Worm (Caenorhabditis elegans): Measurements from ENCODE around the gene C14A6.12.
A peak's percentile ranks its signal among the peaks of the same experiment; 100 is the strongest.

The C14A6.12 gene

ce11 chrV:18134378-18134777 lies 28.1 kb downstream of the C14A6.12 start, which contains the start of gene Y37H2A.7:
Gene Y37H2A.7 (minus strand): TSS chrV:18134478.
- TF ChIP-seq ceh-16 (tag; optimal IDR thresholded peaks at IDR 0.05) (no peak), nhr-25 (tag; optimal IDR thresholded peaks at IDR 0.05) (no peak), fkh-2 (tag; optimal IDR thresholded peaks at IDR 0.05) (no peak), eor-1 (tag; optimal IDR thresholded peaks at IDR 0.05) (no peak), elt-3 (tag; optimal IDR thresholded peaks at IDR 0.05) (no peak), nhr-23 (tag; optimal IDR thresholded peaks at IDR 0.05) (no peak), nhr-67 (tag; optimal IDR thresholded peaks at IDR 0.05) (no peak), ZK546.5 (tag; optimal IDR thresholded peaks at IDR 0.05) (no peak), ztf-4 (tag; optimal IDR thresholded peaks at IDR 0.05) (no peak), hmg-11 (tag; optimal IDR thresholded peaks at IDR 0.05) (no peak)

- no peak for TF ChIP-seq fos-1 (tag; optimal IDR thresholded peaks at IDR 0.05)
- TF ChIP-seq hmg-11 (tag; optimal IDR thresholded peaks at IDR 0.05) = no peak
- TF ChIP-seq ZK546.5 (tag; optimal IDR thresholded peaks at IDR 0.05) = no peak
- no peak for TF ChIP-seq unc-39 (tag; optimal IDR thresholded peaks at IDR 0.05)
- no peak for TF ChIP-seq ztf-11 (tag; optimal IDR thresholded peaks at IDR 0.05)
- no peak for TF ChIP-seq ztf-4 (tag; optimal IDR thresholded peaks at IDR 0.05)
- TF ChIP-seq nhr-237 (tag; optimal IDR thresholded peaks at IDR 0.05) = no peak
- no peak for TF ChIP-seq nhr-77 (tag; optimal IDR thresholded peaks at IDR 0.05)
- no peak for TF ChIP-seq egl-5 (tag; optimal IDR thresholded peaks at IDR 0.05)
- no peak for TF ChIP-seq nhr-25 (tag; optimal IDR thresholded peaks at IDR 0.05)
- TF ChIP-seq unc-62 (GFP tag; optimal IDR thresholded peaks at IDR 0.05) = no peak
- no peak for TF ChIP-seq pha-4 (tag; optimal IDR thresholded peaks at IDR 0.05)
- no peak for TF ChIP-seq R02D3.7 (tag; optimal IDR thresholded peaks at IDR 0.05)
- TF ChIP-seq mml-1 (tag; optimal IDR thresholded peaks at IDR 0.05) = no peak
- TF ChIP-seq fkh-10 (GFP tag; optimal IDR thresholded peaks at IDR 0.05) = no peak
- TF ChIP-seq egl-27 (tag; optimal IDR thresholded peaks at IDR 0.05) = no peak
- no peak for TF ChIP-seq nhr-28 (tag; optimal IDR thresholded peaks at IDR 0.05)
- TF ChIP-seq nhr-11 (tag; optimal IDR thresholded peaks at IDR 0.05) = no peak
- TF ChIP-seq daf-12 (tag; optimal IDR thresholded peaks at IDR 0.05) = no peak
- no peak for TF ChIP-seq ceh-28 (tag; optimal IDR thresholded peaks at IDR 0.05)
Observed at ce11 chrV:18133177-18133576, 29.3 kb downstream of the C14A6.12 start, which contains the start of gene Y37H2A.18. Gene Y37H2A.18 (minus strand): TSS chrV:18133277.

ce11 chrV:18131049-18131448 lies 31.4 kb downstream of the C14A6.12 start, which contains the start of gene Y37H2A.12:
Gene Y37H2A.12 (minus strand): TSS chrV:18131129.
- TF ChIP-seq fkh-10 (GFP tag; optimal IDR thresholded peaks at IDR 0.05) (no peak), ceh-28 (tag; optimal IDR thresholded peaks at IDR 0.05) (peak; percentile 6)

DNA sequence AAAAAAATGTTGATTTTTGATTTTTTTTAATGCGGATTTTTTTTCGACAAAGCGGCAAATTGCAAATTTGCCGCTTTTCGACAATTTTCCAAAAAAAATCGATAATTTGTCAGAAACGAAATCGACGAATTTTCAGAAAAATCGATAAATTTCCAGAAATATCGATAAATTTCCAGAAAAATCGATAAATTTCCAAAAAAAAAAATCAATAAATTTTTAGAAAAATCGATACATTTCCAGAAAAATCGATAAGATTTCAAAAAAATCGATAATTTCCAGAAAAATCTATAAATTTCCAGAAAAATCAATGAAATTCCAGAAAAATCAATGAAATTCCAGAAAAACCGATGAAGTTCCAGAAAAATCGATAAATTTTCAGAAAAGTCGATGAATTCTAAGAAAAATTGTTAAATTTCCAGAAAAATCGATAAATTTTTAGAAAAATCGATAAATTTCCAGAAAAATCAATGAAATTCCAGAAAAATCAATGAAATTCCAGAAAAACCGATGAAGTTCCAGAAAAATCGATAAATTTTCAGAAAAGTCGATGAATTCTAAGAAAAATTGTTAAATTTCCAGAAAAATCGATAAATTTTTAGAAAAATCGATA lies 32.7 kb downstream of the C14A6.12 start:
- peak; percentile 82 for TF ChIP-seq ceh-28 (tag; optimal IDR thresholded peaks at IDR 0.05)

- no peak for TF ChIP-seq fkh-2 (tag; optimal IDR thresholded peaks at IDR 0.05)
- TF ChIP-seq nhr-23 (tag; optimal IDR thresholded peaks at IDR 0.05) = no peak
- TF ChIP-seq R02D3.7 (tag; optimal IDR thresholded peaks at IDR 0.05) = no peak
- TF ChIP-seq hmg-11 (tag; optimal IDR thresholded peaks at IDR 0.05) = no peak
- TF ChIP-seq ztf-4 (tag; optimal IDR thresholded peaks at IDR 0.05) = no peak
- TF ChIP-seq fos-1 (tag; optimal IDR thresholded peaks at IDR 0.05) = no peak
- TF ChIP-seq lin-15B (tag; optimal IDR thresholded peaks at IDR 0.05) = no peak
Observed at ce11 chrV:18128545-18128944, 33.9 kb downstream of the C14A6.12 start.

- TF ChIP-seq egl-5 (tag; optimal IDR thresholded peaks at IDR 0.05) = no peak
- no peak for TF ChIP-seq hmg-11 (tag; optimal IDR thresholded peaks at IDR 0.05)
- no peak for TF ChIP-seq ceh-9 (tag; optimal IDR thresholded peaks at IDR 0.05)
- no peak for TF ChIP-seq pha-4 (tag; optimal IDR thresholded peaks at IDR 0.05)
Observed at ce11 chrV:18127192-18127591, 35.3 kb downstream of the C14A6.12 start, which contains the start of gene fbxa-211. Gene fbxa-211 (plus strand): TSS chrV:18127519.

DNA sequence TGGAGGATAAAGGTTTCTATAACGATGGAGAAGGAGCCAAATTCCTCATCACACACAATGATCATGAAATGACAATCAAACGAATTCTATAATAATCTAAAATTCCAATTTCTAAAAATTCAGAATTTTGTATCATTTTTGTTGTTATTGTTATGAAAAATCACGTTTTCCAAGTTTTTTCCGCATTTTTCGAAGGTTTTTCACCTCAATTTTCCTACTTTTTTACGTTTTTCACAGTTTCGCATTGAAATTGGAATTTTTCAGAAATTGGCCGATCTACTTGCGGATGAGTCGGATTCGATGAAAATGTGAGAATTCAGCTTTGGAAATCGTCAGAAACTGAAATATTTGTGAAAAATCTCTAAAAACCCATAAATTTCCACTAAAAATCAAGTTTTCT lies 37.4 kb downstream of the C14A6.12 start, which contains the start of gene fbxa-210:
Gene fbxa-210, plus strand, starts transcription at position 301 of the 400 bp plus-strand sequence.
- TF ChIP-seq nhr-23 (tag; optimal IDR thresholded peaks at IDR 0.05) (no peak), elt-3 (tag; optimal IDR thresholded peaks at IDR 0.05) (no peak), jun-1 (tag; optimal IDR thresholded peaks at IDR 0.05) (no peak), nhr-237 (tag; optimal IDR thresholded peaks at IDR 0.05) (no peak), ceh-9 (tag; optimal IDR thresholded peaks at IDR 0.05) (no peak), nhr-43 (tag; optimal IDR thresholded peaks at IDR 0.05; ENCODE audit: poor library complexity, severe bottlenecking) (no peak), nhr-25 (tag; optimal IDR thresholded peaks at IDR 0.05) (no peak), unc-39 (tag; optimal IDR thresholded peaks at IDR 0.05) (no peak), elt-1 (tag; optimal IDR thresholded peaks at IDR 0.05) (no peak), ztf-11 (tag; optimal IDR thresholded peaks at IDR 0.05) (no peak), egl-5 (tag; optimal IDR thresholded peaks at IDR 0.05) (no peak), mml-1 (tag; optimal IDR thresholded peaks at IDR 0.05) (no peak), ztf-4 (tag; optimal IDR thresholded peaks at IDR 0.05) (no peak), ceh-82 (tag; optimal IDR thresholded peaks at IDR 0.05) (no peak), fkh-10 (GFP tag; optimal IDR thresholded peaks at IDR 0.05) (no peak), nhr-77 (tag; optimal IDR thresholded peaks at IDR 0.05) (no peak), eor-1 (tag; optimal IDR thresholded peaks at IDR 0.05) (no peak), pha-4 (tag; optimal IDR thresholded peaks at IDR 0.05) (no peak), elt-2 (tag; optimal IDR thresholded peaks at IDR 0.05) (no peak)

Data from whole organism, L3 larva.